Worm (Caenorhabditis elegans): ENCODE data around the gene dnj-18.

The dnj-18 gene

DNA sequence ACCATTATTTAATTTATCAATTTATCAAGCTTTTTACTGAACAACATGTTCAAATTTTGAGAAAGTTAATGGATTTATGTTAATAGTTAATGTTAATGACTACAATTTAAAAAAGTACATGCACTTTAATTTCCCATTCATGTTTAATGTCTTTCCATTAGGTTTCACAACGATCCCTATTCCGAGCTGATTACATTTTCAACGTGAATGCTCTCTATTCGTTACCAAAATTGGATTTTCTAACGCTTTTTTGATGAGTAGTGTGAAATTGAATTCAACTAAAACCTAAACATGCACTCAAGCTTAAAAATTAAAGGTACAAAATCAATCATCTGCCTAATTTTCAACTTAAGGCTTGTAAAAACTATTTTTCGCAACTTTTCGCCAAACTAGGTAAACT, 40.5 kb upstream of the dnj-18 start:
- TF ChIP-seq efl-1 (optimal IDR thresholded peaks at IDR 0.05) (no peak), efl-1 (GFP tag; optimal IDR thresholded peaks at IDR 0.05 in 1 of 2) (no peak), lin-39 (tag; optimal IDR thresholded peaks at IDR 0.05) (no peak), efl-3 (GFP tag; optimal IDR thresholded peaks at IDR 0.05) (no peak), unc-98 (GFP tag; IDR thresholded peaks at IDR 0.05) (no peak), fos-1 (tag; optimal IDR thresholded peaks at IDR 0.05) (no peak), lin-14 (GFP tag; optimal IDR thresholded peaks at IDR 0.05) (peak; percentile 47), nhr-237 (tag; optimal IDR thresholded peaks at IDR 0.05) (no peak), C04F5.9 (tag; optimal IDR thresholded peaks at IDR 0.05) (no peak), pqm-1 (tag; optimal IDR thresholded peaks at IDR 0.05) (no peak), aly-2 (tag; optimal IDR thresholded peaks at IDR 0.05) (no peak), egl-13 (tag; optimal IDR thresholded peaks at IDR 0.05) (no peak), nhr-85 (tag) (no peak), ceh-8 (GFP tag; optimal IDR thresholded peaks at IDR 0.05) (no peak), ces-1 (GFP tag; optimal IDR thresholded peaks at IDR 0.05) (peak; percentile 40)

DNA sequence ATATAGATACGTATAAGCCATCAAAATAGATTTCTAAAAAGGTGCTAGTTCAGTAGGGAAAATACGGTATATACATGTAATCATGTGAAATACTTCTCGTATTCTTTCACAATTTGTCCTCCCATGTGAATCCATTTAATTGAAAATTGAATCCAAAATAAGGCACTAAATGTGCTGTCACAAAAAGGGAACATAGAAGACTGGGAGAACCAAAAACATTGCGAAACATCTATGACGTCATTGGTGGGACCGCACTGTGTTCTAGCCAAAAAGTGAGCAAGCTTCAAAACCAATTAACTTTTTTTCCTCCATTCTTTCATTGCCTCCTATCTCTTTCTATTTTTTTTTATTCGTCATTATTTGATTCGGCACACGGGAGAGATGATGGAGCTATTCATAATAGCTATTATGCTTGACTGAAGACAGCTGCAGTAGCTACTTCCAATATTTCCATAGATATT, 39.5 kb upstream of the dnj-18 start, which contains the start of gene cdka-1:
Gene cdka-1 (plus strand): TSS at position 411 of the 461 bp plus-strand sequence.
- peak; percentile 65 for TF ChIP-seq lin-14 (GFP tag; optimal IDR thresholded peaks at IDR 0.05)
- no peak for TF ChIP-seq fkh-10 (GFP tag; optimal IDR thresholded peaks at IDR 0.05)
- TF ChIP-seq lsy-2 (tag; optimal IDR thresholded peaks at IDR 0.05), result peak in 1 of 2 experiments; percentile 11
- TF ChIP-seq egl-13 (tag; optimal IDR thresholded peaks at IDR 0.05), result no peak
- no peak for TF ChIP-seq unc-62 (GFP tag; optimal IDR thresholded peaks at IDR 0.05)
- TF ChIP-seq nhr-71 (tag; optimal IDR thresholded peaks at IDR 0.05), result no peak

DNA sequence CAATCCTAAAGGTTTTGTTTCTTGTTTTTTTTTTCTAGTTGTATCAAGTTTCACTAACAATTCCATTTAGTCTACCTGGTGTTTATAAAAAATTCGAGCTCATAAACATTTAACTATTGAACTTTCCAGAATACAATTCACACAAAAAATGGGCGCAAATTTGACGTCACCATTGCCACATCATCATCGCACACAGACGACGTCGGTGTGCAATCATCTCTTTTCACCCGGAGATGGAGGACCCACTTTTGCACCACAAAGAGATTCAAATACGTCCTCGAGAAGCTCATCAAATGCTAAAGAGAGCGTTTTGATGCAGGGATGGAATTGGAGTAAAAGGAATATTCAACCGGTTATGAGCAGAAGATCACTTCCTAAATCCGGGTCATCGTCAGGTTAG, 38.5 kb upstream of the dnj-18 start:
- TF ChIP-seq Y116A8C.19 (tag; optimal IDR thresholded peaks at IDR 0.05; ENCODE audit: borderline replicate concordance) (no peak), C34B4.2 (tag; optimal IDR thresholded peaks at IDR 0.05) (no peak), hlh-17 (GFP tag; optimal IDR thresholded peaks at IDR 0.05; ENCODE audit: borderline replicate concordance) (no peak), isw-1 (GFP tag; IDR thresholded peaks at IDR 0.05) (no peak), nhr-84 (tag; optimal IDR thresholded peaks at IDR 0.05) (no peak), unc-30 (tag; optimal IDR thresholded peaks at IDR 0.05) (no peak), fkh-8 (tag; optimal IDR thresholded peaks at IDR 0.05) (no peak), efl-1 (optimal IDR thresholded peaks at IDR 0.05) (no peak), efl-1 (GFP tag; optimal IDR thresholded peaks at IDR 0.05 in 1 of 2) (no peak), ztf-4 (tag; optimal IDR thresholded peaks at IDR 0.05) (no peak), aly-2 (tag; optimal IDR thresholded peaks at IDR 0.05) (no peak), F16B12.6 (tag; optimal IDR thresholded peaks at IDR 0.05) (no peak), ama-1 (optimal IDR thresholded peaks at IDR 0.05) (no peak), unc-98 (GFP tag; IDR thresholded peaks at IDR 0.05) (no peak)

DNA sequence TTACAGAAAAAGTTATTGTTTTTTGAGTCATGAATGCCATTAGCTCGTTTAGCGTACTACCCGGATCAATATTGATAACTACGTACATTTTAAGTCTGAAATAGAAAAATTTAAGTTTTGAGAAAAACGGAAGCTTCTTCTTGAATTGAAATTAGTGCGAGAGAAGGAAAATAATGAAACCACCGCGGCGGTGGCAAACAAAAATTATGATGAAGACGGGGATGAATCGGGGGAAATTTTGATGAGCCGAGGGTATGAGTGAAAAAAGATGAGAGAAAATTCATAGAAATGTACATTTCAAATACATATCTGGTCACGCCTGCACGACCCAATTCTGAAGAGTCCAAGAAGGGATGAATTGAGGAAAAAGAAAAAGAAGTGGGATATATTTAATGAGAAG, 32.6 kb upstream of the dnj-18 start, which contains the start of gene T23F11.4:
Gene T23F11.4 (minus strand): TSS at position 101 of the 400 bp plus-strand sequence.
- no peak for TF ChIP-seq aha-1 (tag; optimal IDR thresholded peaks at IDR 0.05)
- no peak for TF ChIP-seq unc-86 (tag; optimal IDR thresholded peaks at IDR 0.05)
- no peak for TF ChIP-seq nhr-19 (GFP tag; conservative IDR thresholded peaks at IDR 0.05)
- TF ChIP-seq lin-39 (tag; optimal IDR thresholded peaks at IDR 0.05), result no peak
- TF ChIP-seq nhr-71 (tag; optimal IDR thresholded peaks at IDR 0.05), result no peak
- TF ChIP-seq egl-27 (tag; optimal IDR thresholded peaks at IDR 0.05), result no peak
- TF ChIP-seq ama-1 (optimal IDR thresholded peaks at IDR 0.05), result no peak
- no peak for TF ChIP-seq nhr-47 (tag; optimal IDR thresholded peaks at IDR 0.05)
- TF ChIP-seq pax-3 (tag; optimal IDR thresholded peaks at IDR 0.05), result no peak
- TF ChIP-seq nhr-77 (tag; optimal IDR thresholded peaks at IDR 0.05), result no peak
